Worm (Caenorhabditis elegans): Measurements from ENCODE around the gene K11C4.2.

The K11C4.2 gene

DNA sequence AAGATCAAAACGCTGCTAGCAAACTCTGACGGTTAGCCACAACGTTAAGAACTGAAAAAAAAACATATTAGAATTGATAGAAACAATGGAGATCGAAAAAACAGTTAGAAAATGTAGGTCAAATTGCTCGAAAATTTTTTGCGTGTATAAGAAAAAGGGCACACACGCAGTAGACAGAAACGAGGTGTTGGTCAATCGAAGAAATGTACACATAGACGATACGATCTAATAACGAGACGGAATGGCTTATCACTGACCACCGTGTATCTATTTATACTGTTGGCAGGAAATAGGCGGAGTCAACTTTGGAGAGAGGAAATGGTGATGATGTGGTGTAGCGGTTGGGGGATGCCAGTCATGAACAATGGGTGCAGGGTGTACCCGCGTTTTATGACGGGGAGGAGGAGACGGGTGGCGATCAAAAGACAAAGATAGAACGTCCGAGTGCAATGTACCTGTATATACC is 5.3 kb downstream of the K11C4.2 start, which contains the start of gene odc-1:
TSS of gene odc-1 (minus strand) at position 51 of the 466 bp plus-strand sequence.
- TF ChIP-seq ztf-11 (tag; optimal IDR thresholded peaks at IDR 0.05) (no peak), elt-3 (tag; optimal IDR thresholded peaks at IDR 0.05) (no peak)

DNA sequence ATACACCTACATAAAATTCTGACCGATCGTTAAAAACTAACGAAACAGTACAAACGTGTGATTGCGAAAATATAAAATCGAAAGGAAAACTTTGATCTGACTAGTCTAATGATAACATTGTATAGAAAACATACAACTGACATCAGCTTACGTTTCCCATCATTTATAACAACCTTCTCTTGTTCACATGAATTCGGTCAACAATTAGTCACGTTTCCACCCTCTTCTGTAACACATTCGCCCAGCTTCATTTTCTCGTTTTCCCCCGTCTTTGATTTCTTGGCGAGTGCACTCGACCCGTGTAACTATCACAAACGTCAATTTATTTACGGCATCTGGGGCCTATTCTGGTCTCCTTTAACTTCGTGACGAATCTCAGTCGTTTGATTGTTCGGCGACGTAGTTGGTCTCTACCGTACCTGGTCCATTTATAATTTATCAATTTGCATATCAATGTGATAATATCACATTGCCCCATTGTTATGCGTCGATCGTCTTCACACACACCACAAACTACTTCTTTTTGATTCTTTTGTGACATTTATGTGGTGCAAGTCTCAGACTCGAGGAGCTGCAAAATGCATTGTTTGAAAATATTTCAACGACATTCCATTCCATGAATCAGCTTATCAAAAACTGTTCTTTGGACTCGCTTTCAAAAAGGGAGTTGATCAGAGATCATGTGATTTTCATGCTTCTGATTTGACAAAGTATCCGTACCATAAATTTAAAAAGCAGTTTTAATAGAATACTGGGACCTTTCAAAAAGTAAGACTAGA is 6.1 kb downstream of the K11C4.2 start:
- no peak for TF ChIP-seq mep-1 (tag; optimal IDR thresholded peaks at IDR 0.05)
- TF ChIP-seq nhr-28 (tag; optimal IDR thresholded peaks at IDR 0.05), result no peak
- TF ChIP-seq lsy-2 (tag; optimal IDR thresholded peaks at IDR 0.05), result no peak
- no peak for TF ChIP-seq tbx-8 (GFP tag; optimal IDR thresholded peaks at IDR 0.05)
- no peak for TF ChIP-seq lin-13 (tag; optimal IDR thresholded peaks at IDR 0.05)
- no peak for TF ChIP-seq ces-1 (GFP tag; optimal IDR thresholded peaks at IDR 0.05)
- no peak for TF ChIP-seq sem-2 (GFP tag; optimal IDR thresholded peaks at IDR 0.05)
- no peak for TF ChIP-seq pha-4 (tag; optimal IDR thresholded peaks at IDR 0.05)
- TF ChIP-seq nhr-12 (tag; optimal IDR thresholded peaks at IDR 0.05), result no peak
- no peak for TF ChIP-seq ceh-43 (GFP tag; optimal IDR thresholded peaks at IDR 0.05)
- TF ChIP-seq zip-8 (tag; optimal IDR thresholded peaks at IDR 0.05), result no peak
- TF ChIP-seq snpc-4 (tag; optimal IDR thresholded peaks at IDR 0.05), result no peak
- TF ChIP-seq elt-1 (tag; optimal IDR thresholded peaks at IDR 0.05; ENCODE audit: borderline replicate concordance, insufficient read depth), result no peak
- no peak for TF ChIP-seq bed-3 (GFP tag; optimal IDR thresholded peaks at IDR 0.05)
- no peak for TF ChIP-seq ham-2 (GFP tag; optimal IDR thresholded peaks at IDR 0.05)
- no peak for TF ChIP-seq flh-1 (GFP tag; optimal IDR thresholded peaks at IDR 0.05)
- TF ChIP-seq nhr-2 (tag; optimal IDR thresholded peaks at IDR 0.05), result no peak
- no peak for TF ChIP-seq ceh-39 (tag; optimal IDR thresholded peaks at IDR 0.05)

DNA sequence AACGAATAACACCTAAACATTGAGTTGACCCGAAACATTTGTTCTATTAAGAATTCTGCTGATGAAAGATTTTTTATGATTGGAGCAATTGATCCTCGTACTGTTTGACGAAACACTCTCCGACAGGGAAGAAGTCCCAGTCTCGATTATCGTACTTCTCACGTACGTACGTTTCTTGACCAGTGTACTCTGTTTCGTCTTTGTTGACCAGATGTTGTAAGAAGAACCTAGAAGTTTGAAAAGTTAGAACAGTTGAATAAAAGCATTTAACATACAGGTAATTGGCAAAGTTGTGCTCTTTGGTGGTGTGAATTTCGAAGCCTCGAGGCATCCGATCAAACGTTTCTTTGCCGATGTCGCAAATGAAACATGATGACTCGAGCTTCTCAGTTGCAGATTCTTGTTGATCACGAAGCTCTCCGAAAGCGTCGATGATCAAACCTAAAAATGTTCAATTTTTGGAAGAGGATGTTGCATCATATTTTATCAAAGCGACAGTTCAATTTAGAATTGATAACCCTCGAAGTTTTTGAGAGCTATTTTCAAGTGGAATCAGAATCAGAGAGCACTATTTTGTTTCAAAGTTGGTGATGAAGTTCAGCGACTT is 7.2 kb downstream of the K11C4.2 start:
- no peak for TF ChIP-seq pha-4 (tag; optimal IDR thresholded peaks at IDR 0.05)
- no peak for TF ChIP-seq mls-2 (tag; optimal IDR thresholded peaks at IDR 0.05)
- TF ChIP-seq mab-5 (tag; optimal IDR thresholded peaks at IDR 0.05), result no peak

DNA sequence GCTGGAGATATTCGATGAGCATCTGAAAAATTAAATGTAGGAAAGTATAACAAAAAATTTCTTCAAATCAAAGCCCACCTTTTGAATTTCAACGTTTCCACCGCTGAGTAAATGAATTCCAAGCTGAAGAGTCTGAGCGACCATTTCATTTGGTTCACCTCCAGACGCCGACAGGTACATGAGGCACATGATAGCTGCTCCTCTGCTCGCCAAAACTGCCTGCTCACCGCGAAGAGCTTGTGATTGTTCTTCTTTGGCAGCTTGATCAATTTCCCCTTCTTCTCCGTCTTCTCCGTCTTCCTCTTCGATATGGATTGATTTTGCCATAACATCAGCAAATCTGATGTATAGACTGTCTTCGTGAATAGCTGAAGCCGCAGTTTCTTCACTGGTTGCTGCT is 11.6 kb downstream of the K11C4.2 start:
- TF ChIP-seq blmp-1 (tag; optimal IDR thresholded peaks at IDR 0.05) (no peak), zip-8 (tag; optimal IDR thresholded peaks at IDR 0.05) (no peak)

DNA sequence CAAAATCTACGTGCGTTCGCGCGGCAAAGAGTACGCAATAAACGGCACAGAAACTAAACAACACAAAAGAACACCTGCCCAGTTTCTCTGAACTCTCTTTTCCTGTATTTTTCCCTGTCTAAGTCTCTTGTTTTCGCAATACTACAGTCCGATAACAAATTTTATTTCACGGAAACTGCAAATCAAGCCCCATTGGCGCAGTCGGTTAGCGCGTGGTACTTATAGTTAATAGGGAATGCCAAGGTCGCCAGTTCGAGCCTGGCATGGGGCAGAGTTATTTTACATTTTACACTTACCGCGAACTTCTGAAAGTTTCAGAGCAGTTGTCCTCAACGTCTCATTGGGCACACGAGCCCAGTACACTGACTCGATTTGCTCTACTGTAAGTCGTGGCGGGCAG is 22.4 kb downstream of the K11C4.2 start:
- TF ChIP-seq hlh-1 (tag; optimal IDR thresholded peaks at IDR 0.05), result peak; percentile 2
- no peak for TF ChIP-seq nhr-2 (tag; optimal IDR thresholded peaks at IDR 0.05)

DNA sequence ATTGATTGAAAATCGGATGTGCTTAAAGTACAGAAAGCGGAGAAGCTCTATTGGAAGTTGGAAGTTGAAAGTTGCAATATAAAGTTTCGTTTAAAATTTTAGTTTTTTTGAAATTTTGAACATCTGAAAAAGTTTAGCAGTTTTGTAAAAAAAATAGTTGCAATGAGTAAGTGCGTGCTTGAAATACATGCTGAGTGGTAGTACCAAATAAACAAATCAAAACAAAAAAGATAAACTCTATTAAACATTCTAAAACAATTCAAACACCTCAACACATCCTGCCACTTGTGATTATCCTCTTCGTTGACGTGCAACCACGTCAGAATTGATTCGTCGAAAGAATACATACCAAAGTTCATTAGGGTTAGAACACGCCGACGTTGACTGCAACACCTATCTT is 24.4 kb downstream of the K11C4.2 start:
- TF ChIP-seq tbx-8 (GFP tag; optimal IDR thresholded peaks at IDR 0.05) (no peak), flh-1 (GFP tag; optimal IDR thresholded peaks at IDR 0.05) (no peak), ceh-43 (GFP tag; optimal IDR thresholded peaks at IDR 0.05) (no peak), ceh-39 (tag; optimal IDR thresholded peaks at IDR 0.05) (no peak)

DNA sequence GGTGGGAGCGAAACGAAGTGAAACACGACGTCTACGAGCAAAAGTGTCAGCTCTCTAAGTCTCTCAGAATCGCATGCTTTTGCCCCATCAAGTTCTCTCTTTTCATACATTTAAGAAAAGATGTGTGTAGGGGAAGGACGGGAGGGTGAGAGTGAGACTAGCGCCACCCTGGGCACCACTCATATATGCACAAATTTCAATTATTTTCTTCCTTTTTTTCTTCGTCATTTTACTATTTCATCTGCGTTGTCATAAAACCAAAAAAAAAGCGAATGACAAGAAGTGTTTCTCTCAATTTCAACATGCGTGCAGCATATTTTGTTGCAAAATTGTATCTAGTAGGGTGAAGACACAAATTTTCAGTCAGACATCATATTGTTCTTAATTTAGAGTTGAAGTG is 31.8 kb downstream of the K11C4.2 start:
- TF ChIP-seq hlh-1 (tag; optimal IDR thresholded peaks at IDR 0.05), result no peak
- no peak for TF ChIP-seq unc-62 (GFP tag; optimal IDR thresholded peaks at IDR 0.05)
- no peak for TF ChIP-seq unc-120 (tag; optimal IDR thresholded peaks at IDR 0.05; ENCODE audit: poor library complexity, severe bottlenecking)
- no peak for TF ChIP-seq cnd-1 (tag; optimal IDR thresholded peaks at IDR 0.05)
- TF ChIP-seq drap-1 (GFP tag; optimal IDR thresholded peaks at IDR 0.05), result no peak
- TF ChIP-seq ham-2 (GFP tag; optimal IDR thresholded peaks at IDR 0.05), result no peak
- TF ChIP-seq ceh-43 (GFP tag; optimal IDR thresholded peaks at IDR 0.05), result no peak
- TF ChIP-seq ces-1 (GFP tag; optimal IDR thresholded peaks at IDR 0.05), result no peak
- TF ChIP-seq nhr-2 (tag; optimal IDR thresholded peaks at IDR 0.05), result no peak
- no peak for TF ChIP-seq pha-4 (tag; optimal IDR thresholded peaks at IDR 0.05)
- TF ChIP-seq snpc-4 (tag; optimal IDR thresholded peaks at IDR 0.05), result no peak
- no peak for TF ChIP-seq bed-3 (GFP tag; optimal IDR thresholded peaks at IDR 0.05)
- no peak for TF ChIP-seq mab-5 (tag; optimal IDR thresholded peaks at IDR 0.05)
- no peak for TF ChIP-seq ceh-83 (GFP tag; optimal IDR thresholded peaks at IDR 0.05)

Measured in whole organism, mixed stage, embryonic.